Fruit fly (Drosophila melanogaster): Measurements from ENCODE around the gene Eip78C.

Eip78C gene

DNA sequence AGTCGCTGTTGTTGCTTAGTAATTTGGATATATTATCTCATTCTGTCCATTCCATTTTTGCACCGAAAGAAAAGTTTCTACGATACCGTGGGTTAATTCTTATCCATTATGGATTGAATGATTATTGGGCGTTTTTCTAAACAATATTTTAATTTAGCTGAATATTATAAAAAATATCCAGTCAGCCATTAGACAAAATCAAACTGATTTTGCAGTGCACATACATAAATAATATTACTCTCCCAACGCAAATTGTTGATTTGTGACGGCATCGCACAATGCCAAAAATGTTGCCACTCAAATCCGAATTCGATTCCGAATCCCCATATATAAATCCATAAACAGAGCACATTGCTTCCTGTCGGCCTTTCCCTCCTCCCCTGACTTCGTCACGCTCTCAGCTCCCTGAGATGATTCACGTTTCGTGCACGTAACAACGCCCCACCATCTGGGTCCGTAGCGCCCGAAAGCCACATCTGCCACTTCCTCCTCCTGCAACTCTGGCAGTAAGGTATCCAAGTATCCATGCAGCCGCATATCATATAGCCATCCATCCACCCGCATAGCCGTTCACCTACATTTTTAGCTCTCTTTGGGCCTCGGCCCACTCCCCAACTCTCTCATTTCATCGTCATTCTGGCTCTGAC, 49.4 kb upstream of the Eip78C start (continued):
- no peak for TF ChIP-seq pfk (GFP tag; optimal IDR thresholded peaks at IDR 0.05)
- no peak for TF ChIP-seq kah (GFP tag; optimal IDR thresholded peaks at IDR 0.05)
- TF ChIP-seq Med (GFP tag) = peak; percentile 90
- TF ChIP-seq CG42726 (GFP tag; IDR thresholded peaks at IDR 0.05; ENCODE audit: partially characterized antibody) = no peak
- peak; percentile 65 for TF ChIP-seq CG15514 (GFP tag; optimal IDR thresholded peaks at IDR 0.05)
- TF ChIP-seq CG7839 (tag; optimal IDR thresholded peaks at IDR 0.05) = peak; percentile 81
- TF ChIP-seq CG13123 (GFP tag; optimal IDR thresholded peaks at IDR 0.05) = peak; percentile 30
- peak; percentile 5 for TF ChIP-seq B-H2 (GFP tag; optimal IDR thresholded peaks at IDR 0.05)

DNA sequence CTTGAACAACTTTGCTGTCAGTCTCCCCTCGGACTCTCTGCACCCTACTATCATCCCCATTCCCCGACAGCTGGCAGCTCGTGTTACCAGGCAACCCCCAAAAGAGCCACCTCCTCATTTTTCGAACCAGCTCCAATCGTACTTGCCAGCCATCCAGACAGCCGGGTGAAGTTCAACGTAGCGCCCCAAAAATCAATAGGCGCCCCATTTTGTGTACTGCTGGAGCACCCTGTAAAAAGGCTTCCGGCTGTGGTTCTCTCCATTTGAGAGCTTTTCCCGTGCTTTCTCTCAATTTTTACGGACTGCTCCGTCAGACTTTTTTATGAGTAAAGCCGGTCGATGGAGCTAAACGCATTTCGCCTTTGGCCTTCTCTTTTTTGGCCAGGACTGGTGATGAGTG, 40.8 kb upstream of the Eip78C start:
- TF ChIP-seq tna (GFP tag; IDR thresholded peaks at IDR 0.05; ENCODE audit: partially characterized antibody) = no peak
- TF ChIP-seq CG15514 (GFP tag; optimal IDR thresholded peaks at IDR 0.05) = peak; percentile 97
- TF ChIP-seq cas (GFP tag; IDR thresholded peaks at IDR 0.05) = no peak
- no peak for TF ChIP-seq CG6813 (GFP tag; optimal IDR thresholded peaks at IDR 0.05)
- no peak for TF ChIP-seq H2.0 (GFP tag; IDR thresholded peaks at IDR 0.05)
- TF ChIP-seq Med (GFP tag) = peak; percentile 57
- no peak for TF ChIP-seq HmgZ (tag; optimal IDR thresholded peaks at IDR 0.05)
- peak; percentile 55 for TF ChIP-seq abd-A (tag; optimal IDR thresholded peaks at IDR 0.05)
- no peak for TF ChIP-seq Asciz (GFP tag; optimal IDR thresholded peaks at IDR 0.05)
- TF ChIP-seq Hr78 (GFP tag; optimal IDR thresholded peaks at IDR 0.05) = no peak
- no peak for TF ChIP-seq CG31224 (GFP tag; IDR thresholded peaks at IDR 0.05)
- TF ChIP-seq CG18599 (GFP tag; optimal IDR thresholded peaks at IDR 0.05) = peak; percentile 3
- peak; percentile 13 for TF ChIP-seq Deaf1 (tag; optimal IDR thresholded peaks at IDR 0.05)
- TF ChIP-seq scrt (GFP tag; optimal IDR thresholded peaks at IDR 0.05) = peak; percentile 62
- no peak for TF ChIP-seq CG16863 (GFP tag; optimal IDR thresholded peaks at IDR 0.05)
- peak; percentile 97 for TF ChIP-seq onecut (GFP tag; IDR thresholded peaks at IDR 0.05)
- TF ChIP-seq Trl (optimal IDR thresholded peaks at IDR 0.05) = peak in 1 of 2 experiments; percentile 27
- TF ChIP-seq Trl (GFP tag; optimal IDR thresholded peaks at IDR 0.05) = no peak
- no peak for TF ChIP-seq zen2 (GFP tag; IDR thresholded peaks at IDR 0.05; ENCODE audit: partially characterized antibody)
- TF ChIP-seq CG30020 (tag; optimal IDR thresholded peaks at IDR 0.05) = no peak
- TF ChIP-seq CG6765 (GFP tag; optimal IDR thresholded peaks at IDR 0.05) = peak; percentile 13
- no peak for TF ChIP-seq NC2β (GFP tag; optimal IDR thresholded peaks at IDR 0.05)
- peak; percentile 38; the same call in 1 of the 3 replicates for TF ChIP-seq row (GFP tag; IDR thresholded peaks at IDR 0.05)
- TF ChIP-seq Taf1 (GFP tag; IDR thresholded peaks at IDR 0.05) = no peak
- no peak for TF ChIP-seq CG3847 (GFP tag; IDR thresholded peaks at IDR 0.05)
- TF ChIP-seq Rfx (GFP tag; IDR thresholded peaks at IDR 0.05) = peak; percentile 28; the same call in 1 of the 2 replicates
- TF ChIP-seq D19B (GFP tag; optimal IDR thresholded peaks at IDR 0.05) = no peak
- TF ChIP-seq Hr39 (optimal IDR thresholded peaks at IDR 0.05) = no peak
- TF ChIP-seq CG13894 (tag; optimal IDR thresholded peaks at IDR 0.05) = peak; percentile 25
- TF ChIP-seq Elba2 (GFP tag; optimal IDR thresholded peaks at IDR 0.05) = no peak
- peak; percentile 33; the same call in 1 of the 2 replicates for TF ChIP-seq CG10366 (GFP tag; IDR thresholded peaks at IDR 0.05)

dm6 chr3L:21186487-21186886, 39.9 kb upstream of the Eip78C start:
- TF ChIP-seq cg (GFP tag; optimal IDR thresholded peaks at IDR 0.05) = peak; percentile 23
- TF ChIP-seq ewg (GFP tag; optimal IDR thresholded peaks at IDR 0.05) = peak; percentile 30
- TF ChIP-seq CG17612 (GFP tag; IDR thresholded peaks at IDR 0.05) = no peak
- no peak for TF ChIP-seq dimm (GFP tag; IDR thresholded peaks at IDR 0.05)
- peak; percentile 27 to 54 for TF ChIP-seq Trl (optimal IDR thresholded peaks at IDR 0.05)
- no peak for TF ChIP-seq Trl (GFP tag; optimal IDR thresholded peaks at IDR 0.05)
- TF ChIP-seq CG13894 (tag; optimal IDR thresholded peaks at IDR 0.05) = peak; percentile 29
- TF ChIP-seq Usf (GFP tag; optimal IDR thresholded peaks at IDR 0.05) = no peak
- TF ChIP-seq Med (GFP tag) = peak; percentile 26
- 0 out of 4 replicates have a peak, but pooled peaks have one; percentile 15 for TF ChIP-seq chinmo (GFP tag; IDR thresholded peaks at IDR 0.05; ENCODE audit: partially characterized antibody)
- TF ChIP-seq NfI (GFP tag; optimal IDR thresholded peaks at IDR 0.05) = no peak
- peak; percentile 99 for TF ChIP-seq scrt (GFP tag; optimal IDR thresholded peaks at IDR 0.05)

Measured in whole organism, embryonic.